Fruit fly (Drosophila melanogaster) whole organism, embryonic: ENCODE data around the gene ash1.
A peak's percentile ranks its signal among the peaks of the same experiment; 100 is the strongest.

Experiments used
- BEAF-32 ChIP-seq: fragments of 200-800 bp; sonication (Bioruptor generic); optimal IDR thresholded peaks from 3 replicates; lab custom pipeline; 2017; ENCODE audit warnings: missing biosample characterization, missing genetic modification characterization, mild to moderate bottlenecking, moderate library complexity, missing genetic modification reagents
- Bteb2 ChIP-seq: fragments of 200-800 bp; sonication (Bioruptor generic); optimal IDR thresholded peaks from 2 replicates; lab custom pipeline; 2016; ENCODE audit warnings: missing biosample characterization, missing genetic modification characterization
- C15 ChIP-seq: fragments of 200-800 bp; sonication (Bioruptor generic); IDR thresholded peaks from 3 replicates; pipeline ENCODE4 v1.3.6; 2022; ENCODE audit warnings: missing biosample characterization, missing genetic modification characterization
- CG10543 ChIP-seq: fragments of 200-800 bp; sonication (Bioruptor generic); optimal IDR thresholded peaks from 3 replicates; lab custom pipeline; 2017; ENCODE audit warnings: missing biosample characterization, mild to moderate bottlenecking, missing genetic modification characterization, moderate library complexity
- CG11695 ChIP-seq: fragments of 200-800 bp; sonication (Bioruptor generic); IDR thresholded peaks from 3 replicates; pipeline ENCODE4 v1.3.6; 2022; ENCODE audit warnings: missing biosample characterization, missing genetic modification characterization
- CG12769 ChIP-seq: fragments of 200-800 bp; sonication (Bioruptor generic); optimal IDR thresholded peaks from 2 replicates; lab custom pipeline; 2019; ENCODE audit warnings: missing biosample characterization, mild to moderate bottlenecking, missing genetic modification characterization, moderate library complexity
- CG14441 ChIP-seq: fragments of 200-800 bp; sonication (Bioruptor generic); IDR thresholded peaks from 2 replicates; pipeline ENCODE4 v1.3.6; 2022; ENCODE audit warnings: missing biosample characterization, missing genetic modification characterization
- CG15514 ChIP-seq: fragments of 200-800 bp; sonication (Bioruptor generic); optimal IDR thresholded peaks from 3 replicates; lab custom pipeline; 2017; ENCODE audit warnings: missing biosample characterization, missing genetic modification characterization, mild to moderate bottlenecking, moderate library complexity, missing genetic modification reagents
- CG16779 ChIP-seq: fragments of 200-800 bp; sonication (Bioruptor generic); IDR thresholded peaks from 2 replicates; pipeline ENCODE4 v1.3.6; 2022; ENCODE audit warnings: missing biosample characterization, missing genetic modification characterization
- CG17186 ChIP-seq: fragments of 200-800 bp; sonication (Bioruptor generic); optimal IDR thresholded peaks from 3 replicates; lab custom pipeline; 2017; ENCODE audit warnings: missing biosample characterization, missing genetic modification reagents, missing genetic modification characterization
- CG17912 ChIP-seq: fragments of 200-800 bp; sonication (Bioruptor generic); optimal IDR thresholded peaks from 2 replicates; lab custom pipeline; 2018; ENCODE audit warnings: missing biosample characterization, mild to moderate bottlenecking, missing genetic modification characterization
- CG2120 ChIP-seq: fragments of 200-800 bp; sonication (Bioruptor generic); optimal IDR thresholded peaks from 3 replicates; lab custom pipeline; 2016; ENCODE audit warnings: missing biosample characterization, missing genetic modification characterization
- CG2875 ChIP-seq: fragments of 200-800 bp; sonication (Bioruptor generic); optimal IDR thresholded peaks from 2 replicates; lab custom pipeline; 2017; ENCODE audit warnings: missing biosample characterization, mild to moderate bottlenecking, missing genetic modification characterization, missing genetic modification reagents
- CG30403 ChIP-seq: fragments of 200-800 bp; sonication (Bioruptor generic); optimal IDR thresholded peaks from 3 replicates; lab custom pipeline; 2016; ENCODE audit warnings: missing biosample characterization, missing genetic modification characterization
- CG32532 ChIP-seq: fragments of 200-800 bp; sonication (Bioruptor generic); IDR thresholded peaks from 2 replicates; pipeline ENCODE4 v1.3.6; 2022; ENCODE audit warnings: missing biosample characterization, missing genetic modification characterization
- CG34224 ChIP-seq: fragments of 200-800 bp; sonication (Bioruptor generic); IDR thresholded peaks from 3 replicates; pipeline ENCODE4 v1.3.6; 2022; ENCODE audit warnings: missing biosample characterization, missing genetic modification characterization; ENCODE audit not compliant: partially characterized antibody
- CG34422 ChIP-seq: fragments of 200-800 bp; sonication (Bioruptor generic); IDR thresholded peaks from 3 replicates; pipeline ENCODE4 v1.3.6; 2022; ENCODE audit warnings: missing biosample characterization, missing genetic modification characterization
- CG6272 ChIP-seq: fragments of 200-800 bp; sonication (Bioruptor generic); IDR thresholded peaks from 2 replicates; pipeline ENCODE4 v1.3.6; 2022; ENCODE audit warnings: missing biosample characterization, missing genetic modification characterization
- Dll ChIP-seq: fragments of 200-800 bp; sonication (Bioruptor generic); IDR thresholded peaks from 4 replicates; pipeline ENCODE4 v1.3.6; 2022; ENCODE audit warnings: missing biosample characterization, missing genetic modification characterization; ENCODE audit not compliant: partially characterized antibody
- Elba2 ChIP-seq: fragments of 200-800 bp; sonication (Bioruptor generic); optimal IDR thresholded peaks from 3 replicates; lab custom pipeline; 2016; ENCODE audit warnings: missing biosample characterization, missing genetic modification characterization
- Ets65A ChIP-seq: fragments of 200-800 bp; sonication (Bioruptor generic); peaks from one replicate; lab custom pipeline; 2016; ENCODE audit warnings: missing biosample characterization, missing genetic modification characterization
- HmgZ ChIP-seq: fragments of 200-800 bp; sonication (Bioruptor generic); optimal IDR thresholded peaks from 2 replicates; lab custom pipeline; 2018; ENCODE audit warnings: missing biosample characterization, mild to moderate bottlenecking, missing genetic modification characterization
- Hsf ChIP-seq: fragments of 200-800 bp; sonication (Bioruptor generic); optimal IDR thresholded peaks from 3 replicates; lab custom pipeline; 2016; ENCODE audit warnings: missing biosample characterization, missing genetic modification characterization
- Max ChIP-seq: fragments of 200-800 bp; sonication (Bioruptor generic); optimal IDR thresholded peaks from 2 replicates; lab custom pipeline; 2016; ENCODE audit warnings: missing biosample characterization, mild to moderate bottlenecking, missing genetic modification characterization
- Med ChIP-seq: fragments of 200-800 bp; sonication (Bioruptor generic); peaks from one replicate; lab custom pipeline; 2016; ENCODE audit warnings: missing biosample characterization, missing genetic modification characterization, mild to moderate bottlenecking, inconsistent platforms, moderate library complexity
- NFAT ChIP-seq: fragments of 200-800 bp; sonication (Bioruptor generic); IDR thresholded peaks from 2 replicates; pipeline ENCODE4 v1.3.6; 2022; ENCODE audit warnings: missing biosample characterization, missing genetic modification characterization
- NfI ChIP-seq: fragments of 200-800 bp; sonication (Bioruptor generic); optimal IDR thresholded peaks from 3 replicates; lab custom pipeline; 2018; ENCODE audit warnings: missing biosample characterization, mild to moderate bottlenecking, missing genetic modification characterization, moderate library complexity
- Opbp ChIP-seq: fragments of 200-800 bp; sonication (Bioruptor generic); IDR thresholded peaks from 3 replicates; pipeline ENCODE4 v1.3.6; 2022; ENCODE audit warnings: missing biosample characterization, missing genetic modification characterization; ENCODE audit not compliant: partially characterized antibody
- Sry-β ChIP-seq: fragments of 200-800 bp; sonication (Bioruptor generic); optimal IDR thresholded peaks from 2 replicates; lab custom pipeline; 2018; ENCODE audit warnings: missing biosample characterization, mild to moderate bottlenecking, missing genetic modification characterization, moderate library complexity
- bowl ChIP-seq: fragments of 200-800 bp; sonication (Bioruptor generic); IDR thresholded peaks from 2 replicates; pipeline ENCODE4 v1.3.6; 2022; ENCODE audit warnings: missing biosample characterization, missing genetic modification characterization
- chif ChIP-seq, 2 experiments: fragments of 200-800 bp; sonication (Bioruptor generic); optimal IDR thresholded peaks; 3 replicates each; lab custom pipeline; 2016; ENCODE audit warnings: missing biosample characterization in 2 of 2, missing genetic modification characterization in 2 of 2
- chinmo ChIP-seq: fragments of 200-800 bp; sonication (Bioruptor generic); IDR thresholded peaks from 4 replicates; pipeline ENCODE4 v1.3.6; 2022; ENCODE audit warnings: missing biosample characterization, missing genetic modification characterization; ENCODE audit not compliant: partially characterized antibody
- chm ChIP-seq: fragments of 200-800 bp; sonication (Bioruptor generic); IDR thresholded peaks from 2 replicates; pipeline ENCODE4 v1.3.6; 2022; ENCODE audit warnings: missing biosample characterization, missing genetic modification characterization
- ewg ChIP-seq: fragments of 200-800 bp; sonication (Bioruptor generic); optimal IDR thresholded peaks from 3 replicates; lab custom pipeline; 2017; ENCODE audit warnings: mild to moderate bottlenecking, missing biosample characterization, missing genetic modification reagents, missing genetic modification characterization
- h ChIP-seq: fragments of >200 bp; optimal IDR thresholded peaks from 2 replicates; lab custom pipeline; 2017
- inv ChIP-seq: fragments of 200-800 bp; sonication (Bioruptor generic); IDR thresholded peaks from 2 replicates; pipeline ENCODE4 v1.3.6; 2022; ENCODE audit warnings: missing biosample characterization, missing genetic modification characterization; ENCODE audit not compliant: partially characterized antibody
- mirr ChIP-seq: fragments of 200-800 bp; sonication (Bioruptor generic); optimal IDR thresholded peaks from 3 replicates; lab custom pipeline; 2018; ENCODE audit warnings: missing biosample characterization, mild to moderate bottlenecking, missing genetic modification characterization
- peb ChIP-seq: fragments of 200-800 bp; sonication (Bioruptor generic); IDR thresholded peaks from 2 replicates; pipeline ENCODE4 v1.3.6; 2022; ENCODE audit warnings: missing biosample characterization, missing genetic modification characterization
- pnt ChIP-seq: fragments of 200-800 bp; sonication (Bioruptor generic); optimal IDR thresholded peaks from 3 replicates; lab custom pipeline; 2016; ENCODE audit warnings: missing biosample characterization, missing genetic modification characterization
- pzg ChIP-seq: fragments of 200-800 bp; sonication (Bioruptor generic); optimal IDR thresholded peaks from 3 replicates; lab custom pipeline; 2018; ENCODE audit warnings: missing biosample characterization, mild to moderate bottlenecking, missing genetic modification characterization, moderate library complexity
- ranshi ChIP-seq: fragments of 200-800 bp; sonication (Bioruptor generic); IDR thresholded peaks from 2 replicates; pipeline ENCODE4 v1.3.6; 2022; ENCODE audit warnings: missing biosample characterization, missing genetic modification characterization
- rib ChIP-seq: fragments of 200-800 bp; sonication (Bioruptor generic); IDR thresholded peaks from 2 replicates; pipeline ENCODE4 v1.3.6; 2022; ENCODE audit warnings: missing biosample characterization, missing genetic modification characterization
- sd ChIP-seq: fragments of 200-800 bp; sonication (Bioruptor generic); optimal IDR thresholded peaks from 3 replicates; lab custom pipeline; 2018; ENCODE audit warnings: missing biosample characterization, mild to moderate bottlenecking, missing genetic modification characterization, moderate library complexity
- sens-2 ChIP-seq: fragments of 200-800 bp; sonication (Bioruptor generic); IDR thresholded peaks from 2 replicates; pipeline ENCODE4 v1.3.6; 2022; ENCODE audit warnings: missing biosample characterization, missing genetic modification characterization
- seq ChIP-seq: fragments of 200-800 bp; sonication (Bioruptor generic); IDR thresholded peaks from 2 replicates; pipeline ENCODE4 v1.3.6; 2022; ENCODE audit warnings: missing biosample characterization, missing genetic modification characterization
- tll ChIP-seq, 2 experiments: fragments of 200-800 bp in 1 of 2; fragments of >200 bp in 1 of 2; sonication (Bioruptor generic) in 1 of 2; optimal IDR thresholded peaks; 2 replicates each; lab custom pipeline; 2017 to 2019; ENCODE audit warnings: missing biosample characterization in 2 of 2, missing genetic modification characterization in 2 of 2, mild to moderate bottlenecking in 1 of 2, moderate library complexity in 1 of 2
- tna ChIP-seq: fragments of 200-800 bp; sonication (Bioruptor generic); IDR thresholded peaks from 2 replicates; pipeline ENCODE4 v1.3.6; 2022; ENCODE audit warnings: missing biosample characterization, missing genetic modification characterization; ENCODE audit not compliant: partially characterized antibody
- unc-4 ChIP-seq: fragments of 200-800 bp; sonication (Bioruptor generic); IDR thresholded peaks from 2 replicates; pipeline ENCODE4 v1.3.6; 2022; ENCODE audit warnings: missing biosample characterization, missing genetic modification characterization; ENCODE audit not compliant: partially characterized antibody
- zfh1 ChIP-seq: fragments of 200-800 bp; sonication (Bioruptor generic); IDR thresholded peaks from 3 replicates; pipeline ENCODE4 v1.3.6; 2022; ENCODE audit warnings: missing biosample characterization, missing genetic modification characterization

Gene ash1

DNA sequence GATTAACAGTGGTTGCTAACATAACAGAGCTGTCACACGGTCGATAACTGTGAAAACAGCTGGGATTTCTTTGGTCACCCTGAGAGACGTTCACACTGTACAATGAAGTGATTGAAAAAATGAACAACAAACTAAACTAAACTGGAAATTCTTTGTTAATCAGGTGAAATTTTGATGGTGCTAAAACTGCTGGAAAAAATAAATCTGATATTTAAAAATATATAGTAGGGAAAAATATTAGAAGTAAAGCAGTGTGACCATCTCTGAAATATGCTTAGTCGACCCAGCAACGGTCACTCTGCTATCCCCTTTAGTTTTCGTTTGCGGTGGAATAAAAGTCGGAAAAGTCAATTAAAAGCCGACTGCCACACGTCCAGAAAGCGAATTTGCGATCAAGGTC, 12.6 kb downstream of the ash1 start, which contains the start of the genes CG9231 and CG9330 (continued):
- 0 out of 2 replicates have a peak, but pooled peaks have one; percentile 53 for TF ChIP-seq unc-4 (GFP tag; lab: Robert Waterston, UW)
- TF ChIP-seq Hsf (GFP tag; lab: Kevin White, UChicago) = peak; percentile 24
- peak; percentile 48 for TF ChIP-seq BEAF-32 (GFP tag; lab: Kevin White, UChicago)
- peak; percentile 50 for TF ChIP-seq sd
- no peak for TF ChIP-seq bowl (GFP tag; lab: Robert Waterston, UW)
- TF ChIP-seq pnt = no peak
- TF ChIP-seq CG34224 (GFP tag; lab: Robert Waterston, UW) = peak; percentile 42; the same call in 1 of the 3 replicates
- no peak for TF ChIP-seq sens-2
- 0 out of 3 replicates have a peak, but pooled peaks have one; percentile 5 for TF ChIP-seq zfh1
- no peak for TF ChIP-seq CG17912 (GFP tag; lab: Kevin White, UChicago)
- TF ChIP-seq HmgZ = peak; percentile 56
- TF ChIP-seq Dll (GFP tag; lab: Robert Waterston, UW) = 0 out of 4 replicates have a peak, but pooled peaks have one; percentile 23
- no peak for TF ChIP-seq CG11695
- peak; percentile 14 for TF ChIP-seq Bteb2 (GFP tag; lab: Kevin White, UChicago)
- no peak for TF ChIP-seq NFAT
- peak; percentile 22 for TF ChIP-seq CG10543 (GFP tag; lab: Kevin White, UChicago)
- TF ChIP-seq CG34422 = peak; percentile 49; the same call in 1 of the 3 replicates
- TF ChIP-seq pzg (GFP tag; lab: Kevin White, UChicago) = peak; percentile 75
- TF ChIP-seq inv = no peak
- peak; percentile 52 for TF ChIP-seq CG2120 (GFP tag; lab: Kevin White, UChicago)
- peak; percentile 5 for TF ChIP-seq NfI (GFP tag; lab: Kevin White, UChicago)
- TF ChIP-seq CG17186 (GFP tag; lab: Kevin White, UChicago) = peak; percentile 40
- TF ChIP-seq CG14441 (GFP tag; lab: Robert Waterston, UW) = no peak
- peak; percentile 25 for TF ChIP-seq Max (GFP tag; lab: Kevin White, UChicago)
- peak; percentile 61 for TF ChIP-seq CG30403 (GFP tag; lab: Kevin White, UChicago)
- TF ChIP-seq Opbp (GFP tag; lab: Robert Waterston, UW) = no peak
- TF ChIP-seq rib (GFP tag; lab: Robert Waterston, UW) = no peak
- TF ChIP-seq Sry-β (GFP tag; lab: Kevin White, UChicago) = no peak
- no peak for TF ChIP-seq CG2875 (GFP tag; lab: Kevin White, UChicago)
- peak in 1 of 2 experiments; percentile 77 for TF ChIP-seq tll (GFP tag; optimal IDR thresholded peaks at IDR 0.05; lab: Kevin White, UChicago)
- no peak for TF ChIP-seq CG6272 (GFP tag; lab: Robert Waterston, UW)
- TF ChIP-seq peb (GFP tag; lab: Robert Waterston, UW) = no peak
- TF ChIP-seq, all 482 proteins: peak for 131

DNA sequence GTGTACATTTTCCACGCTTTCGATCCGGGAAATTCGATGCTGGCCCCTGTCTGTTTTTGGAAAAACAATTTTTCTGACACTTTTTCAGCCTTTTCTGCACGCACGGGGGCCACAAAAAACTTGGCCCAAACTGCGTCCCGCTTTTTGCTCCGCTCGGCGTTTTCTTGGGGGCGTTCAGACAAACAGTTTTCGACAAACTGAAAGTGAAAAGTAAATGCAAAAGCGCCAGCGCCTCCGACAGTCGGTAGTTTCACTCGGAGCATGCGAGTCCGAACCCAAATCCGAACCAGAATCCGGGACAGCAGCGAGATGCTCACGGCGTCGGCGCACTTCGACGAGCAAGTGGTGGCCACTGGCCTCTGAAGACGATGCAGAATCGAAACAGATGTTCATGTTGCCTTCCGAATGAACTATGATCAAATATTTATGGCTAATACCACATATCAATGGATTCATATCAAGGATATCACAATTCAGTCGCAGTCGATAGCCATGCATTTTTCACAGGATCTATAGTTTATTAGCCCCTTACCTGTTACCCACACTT, 14.1 kb downstream of the ash1 start, which contains the start of gene Shal:
TSS of gene Shal (minus strand) at position 200 of the 547 bp plus-strand sequence.
- 0 out of 2 replicates have a peak, but pooled peaks have one; percentile 6 for TF ChIP-seq seq (GFP tag; lab: Robert Waterston, UW)
- peak; percentile 86 for TF ChIP-seq ewg
- TF ChIP-seq h (lab: Kevin White, UChicago) = no peak
- 0 out of 3 replicates have a peak, but pooled peaks have one; percentile 19 for TF ChIP-seq C15 (GFP tag; lab: Robert Waterston, UW)
- TF ChIP-seq Med (GFP tag; lab: Kevin White, UChicago) = peak; percentile 74
- 0 out of 2 replicates have a peak, but pooled peaks have one; percentile 8 for TF ChIP-seq tna (GFP tag; lab: Robert Waterston, UW)
- TF ChIP-seq ranshi (GFP tag; lab: Robert Waterston, UW) = no peak
- TF ChIP-seq Opbp (GFP tag; lab: Robert Waterston, UW) = 0 out of 3 replicates have a peak, but pooled peaks have one; percentile 20
- TF ChIP-seq chinmo (GFP tag; lab: Robert Waterston, UW) = 0 out of 4 replicates have a peak, but pooled peaks have one; percentile 16
- peak; percentile 90 for TF ChIP-seq Ets65A (GFP tag; lab: Kevin White, UChicago)
- peak; percentile 26; the same call in 1 of the 2 replicates for TF ChIP-seq CG16779
- TF ChIP-seq chm (GFP tag; lab: Robert Waterston, UW) = peak; percentile 56; the same call in 1 of the 2 replicates
- TF ChIP-seq CG32532 (GFP tag; lab: Robert Waterston, UW) = 0 out of 2 replicates have a peak, but pooled peaks have one; percentile 28
- TF ChIP-seq tll (GFP tag; optimal IDR thresholded peaks at IDR 0.05; lab: Kevin White, UChicago) = no peak
- no peak for TF ChIP-seq mirr (GFP tag; lab: Kevin White, UChicago)
- no peak for TF ChIP-seq chif (GFP tag; optimal IDR thresholded peaks at IDR 0.05; lab: Kevin White, UChicago)
- TF ChIP-seq CG15514 (GFP tag; lab: Kevin White, UChicago) = peak; percentile 93
- no peak for TF ChIP-seq Elba2 (GFP tag; lab: Kevin White, UChicago)
- TF ChIP-seq CG12769 (tag; lab: Kevin White, UChicago) = peak; percentile 6
